Worm (Caenorhabditis elegans): ENCODE measurements around the gene vps-32.1.
A peak's percentile ranks its signal among the peaks of the same experiment; 100 is the strongest.

The vps-32.1 gene

ce11 chrII:6565077-6565476 lies 24.4 kb upstream of the vps-32.1 start, which contains the start of gene mpz-3 (continued):
- TF ChIP-seq ceh-14 (tag; optimal IDR thresholded peaks at IDR 0.05) (no peak), ceh-34 (tag; optimal IDR thresholded peaks at IDR 0.05) (peak; percentile 10), ttx-3 (tag; optimal IDR thresholded peaks at IDR 0.05) (peak; percentile 55), ceh-24 (tag; optimal IDR thresholded peaks at IDR 0.05) (no peak), ama-1 (optimal IDR thresholded peaks at IDR 0.05) (no peak), hlh-6 (tag; optimal IDR thresholded peaks at IDR 0.05) (peak; percentile 47), ceh-48 (tag; optimal IDR thresholded peaks at IDR 0.05) (no peak), ceh-2 (tag; optimal IDR thresholded peaks at IDR 0.05) (peak; percentile 2), elt-2 (tag; optimal IDR thresholded peaks at IDR 0.05) (peak; percentile 49), ref-2 (tag; optimal IDR thresholded peaks at IDR 0.05) (no peak), tbx-2 (tag; optimal IDR thresholded peaks at IDR 0.05) (peak; percentile 39), nhr-11 (tag; optimal IDR thresholded peaks at IDR 0.05) (no peak), fax-1 (tag; optimal IDR thresholded peaks at IDR 0.05) (peak; percentile 23), unc-86 (tag; optimal IDR thresholded peaks at IDR 0.05) (no peak), ceh-30 (tag; optimal IDR thresholded peaks at IDR 0.05) (no peak), fkh-6 (tag; optimal IDR thresholded peaks at IDR 0.05) (no peak), pha-2 (tag; optimal IDR thresholded peaks at IDR 0.05) (no peak)

ce11 chrII:6566628-6567180 lies 22.8 kb upstream of the vps-32.1 start, which contains the start of the genes F18C5.5 and F18C5.9:
Gene F18C5.5, minus strand, starts transcription at chrII:6566728.
Gene F18C5.9, plus strand, starts transcription at chrII:6567130.
- TF ChIP-seq eyg-1 (tag; optimal IDR thresholded peaks at IDR 0.05), result no peak
- TF ChIP-seq Y22D7AL.16 (tag; optimal IDR thresholded peaks at IDR 0.05), result no peak
- no peak for TF ChIP-seq nhr-11 (tag; optimal IDR thresholded peaks at IDR 0.05)
- TF ChIP-seq fax-1 (tag; optimal IDR thresholded peaks at IDR 0.05), result no peak
- no peak for TF ChIP-seq madf-2 (tag; optimal IDR thresholded peaks at IDR 0.05)
- TF ChIP-seq syd-9 (tag; optimal IDR thresholded peaks at IDR 0.05), result no peak
- TF ChIP-seq ttx-3 (tag; optimal IDR thresholded peaks at IDR 0.05), result no peak
- TF ChIP-seq ceh-22 (tag; optimal IDR thresholded peaks at IDR 0.05), result no peak
- no peak for TF ChIP-seq lin-11 (tag; optimal IDR thresholded peaks at IDR 0.05)
- no peak for TF ChIP-seq C38D4.7 (GFP tag; optimal IDR thresholded peaks at IDR 0.05)
- TF ChIP-seq lim-6 (tag; optimal IDR thresholded peaks at IDR 0.05), result no peak
- no peak for TF ChIP-seq unc-55 (GFP tag; optimal IDR thresholded peaks at IDR 0.05)
- TF ChIP-seq unc-3 (GFP tag; conservative IDR thresholded peaks at IDR 0.05), result no peak
- no peak for TF ChIP-seq unc-3 (tag; optimal IDR thresholded peaks at IDR 0.05)
- TF ChIP-seq ceh-9 (tag; optimal IDR thresholded peaks at IDR 0.05), result no peak

- TF ChIP-seq nhr-11 (tag; optimal IDR thresholded peaks at IDR 0.05), result no peak
- TF ChIP-seq zip-5 (tag; optimal IDR thresholded peaks at IDR 0.05), result no peak
- no peak for TF ChIP-seq lim-6 (tag; optimal IDR thresholded peaks at IDR 0.05)
- no peak for TF ChIP-seq fkh-10 (GFP tag; optimal IDR thresholded peaks at IDR 0.05)
- no peak for TF ChIP-seq ttx-3 (tag; optimal IDR thresholded peaks at IDR 0.05)
- TF ChIP-seq pat-9 (tag; optimal IDR thresholded peaks at IDR 0.05), result no peak
- TF ChIP-seq sox-2 (GFP tag; IDR thresholded peaks at IDR 0.05), result no peak
- TF ChIP-seq sdc-2 (tag; optimal IDR thresholded peaks at IDR 0.05), result no peak
- no peak for TF ChIP-seq hlh-13 (GFP tag; optimal IDR thresholded peaks at IDR 0.05)
- TF ChIP-seq lin-11 (tag; optimal IDR thresholded peaks at IDR 0.05), result no peak
- TF ChIP-seq ceh-6 (GFP tag; optimal IDR thresholded peaks at IDR 0.05), result no peak
- no peak for TF ChIP-seq ceh-30 (tag; optimal IDR thresholded peaks at IDR 0.05)
Observed at ce11 chrII:6568707-6569106, 20.8 kb upstream of the vps-32.1 start, which contains the start of gene sra-27. Gene sra-27, plus strand, starts transcription at chrII:6569007.

ce11 chrII:6573677-6574076 lies 15.8 kb upstream of the vps-32.1 start, which contains the start of gene sra-28:
Gene sra-28, minus strand, starts transcription at chrII:6573777.
- TF ChIP-seq tbx-7 (tag; optimal IDR thresholded peaks at IDR 0.05) (no peak), pat-9 (tag; optimal IDR thresholded peaks at IDR 0.05) (no peak), nfya-1 (tag; optimal IDR thresholded peaks at IDR 0.05) (no peak), ceh-22 (tag; optimal IDR thresholded peaks at IDR 0.05) (no peak), ceh-18 (tag; optimal IDR thresholded peaks at IDR 0.05) (no peak), ceh-19 (GFP tag; optimal IDR thresholded peaks at IDR 0.05) (no peak), hlh-30 (tag; optimal IDR thresholded peaks at IDR 0.05; ENCODE audit: insufficient read depth) (no peak), zip-5 (tag; optimal IDR thresholded peaks at IDR 0.05) (no peak)

All from whole organism, late embryonic.